Worm (Caenorhabditis elegans) whole organism, L4/young adult: Measurements from ENCODE around the gene rpt-3.

Experiments
- W03F9.2 ChIP-seq: fragments of 150-350 bp; optimal IDR thresholded peaks from 2 replicates; lab custom pipeline; 2014; ENCODE audit warnings: missing biosample characterization, missing genetic modification characterization
- dao-5 ChIP-seq: sonication (generic microtip); optimal IDR thresholded peaks from 2 replicates; lab custom pipeline; 2016; ENCODE audit warnings: missing genotype, missing genetic modification characterization, moderate library complexity, missing compliant biosample characterization

ce11 chrIII:6450596-6450995, 39.0 kb upstream of the rpt-3 start, which contains the start of gene T26A5.6:
- TF ChIP-seq dao-5 (tag; lab: Kevin White, UChicago): no peak
- no peak for TF ChIP-seq W03F9.2
